Fruit fly (Drosophila melanogaster): ENCODE results near the gene Ulp1.

Ulp1 gene

DNA sequence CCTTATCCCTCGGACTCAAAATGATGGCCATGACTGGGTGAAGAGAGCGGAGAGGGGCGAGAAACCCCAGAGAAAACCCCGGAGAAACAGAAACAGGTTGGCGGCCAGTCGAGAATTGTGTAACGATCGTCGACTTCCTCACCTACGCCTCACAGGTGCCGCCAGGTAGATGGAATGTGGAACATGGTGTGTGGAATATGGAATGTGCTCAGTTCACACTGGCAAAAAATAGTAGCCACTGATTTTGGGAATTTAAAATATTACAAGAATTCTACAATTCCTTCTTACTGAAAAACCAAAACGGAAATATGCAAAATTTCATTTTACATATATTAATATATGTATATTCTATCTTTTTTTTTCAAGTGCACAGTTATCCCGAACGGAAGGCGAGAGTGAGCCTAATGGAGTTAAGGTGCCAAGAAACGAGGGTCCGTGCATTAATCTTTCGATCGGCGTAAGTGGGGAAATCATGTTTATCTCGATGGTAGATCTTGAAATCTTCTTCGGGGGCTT lies 52.0 kb downstream of the Ulp1 start (continued):
- TF ChIP-seq Spps (tag; optimal IDR thresholded peaks at IDR 0.05) (peak; percentile 90), pzg (GFP tag; optimal IDR thresholded peaks at IDR 0.05) (no peak), lab (GFP tag; optimal IDR thresholded peaks at IDR 0.05) (peak; percentile 82), hb (GFP tag; IDR thresholded peaks at IDR 0.05; ENCODE audit: partially characterized antibody) (no peak), CG10209 (GFP tag; optimal IDR thresholded peaks at IDR 0.05) (peak; percentile 81), Ptx1 (GFP tag; IDR thresholded peaks at IDR 0.05) (peak; percentile 77), jigr1 (GFP tag; IDR thresholded peaks at IDR 0.05) (no peak), nerfin-1 (tag; optimal IDR thresholded peaks at IDR 0.05) (peak; percentile 79), fru (optimal IDR thresholded peaks at IDR 0.05) (no peak), Dip3 (GFP tag; optimal IDR thresholded peaks at IDR 0.05) (no peak), Elba2 (GFP tag; optimal IDR thresholded peaks at IDR 0.05) (peak; percentile 67), seq (GFP tag; IDR thresholded peaks at IDR 0.05) (no peak), CG1233 (GFP tag; optimal IDR thresholded peaks at IDR 0.05) (peak; percentile 79), CG12236 (GFP tag; optimal IDR thresholded peaks at IDR 0.05) (no peak), Xbp1 (GFP tag; optimal IDR thresholded peaks at IDR 0.05) (peak; percentile 78), Blimp-1 (GFP tag; optimal IDR thresholded peaks at IDR 0.05) (peak; percentile 95), onecut (GFP tag; IDR thresholded peaks at IDR 0.05) (peak; percentile 80), CG2678 (tag; optimal IDR thresholded peaks at IDR 0.05) (peak; percentile 85), phol (tag; optimal IDR thresholded peaks at IDR 0.05) (peak; percentile 87), disco-r (GFP tag; optimal IDR thresholded peaks at IDR 0.05) (no peak), CG18262 (tag; optimal IDR thresholded peaks at IDR 0.05) (peak; percentile 93), rib (GFP tag; IDR thresholded peaks at IDR 0.05) (peak; percentile 87), Asciz (GFP tag; optimal IDR thresholded peaks at IDR 0.05) (peak; percentile 54), nerfin-2 (GFP tag; IDR thresholded peaks at IDR 0.05; ENCODE audit: partially characterized antibody) (no peak), tio (GFP tag; optimal IDR thresholded peaks at IDR 0.05) (peak; percentile 77), CG31441 (GFP tag; IDR thresholded peaks at IDR 0.05) (peak; percentile 91), CG16863 (GFP tag; optimal IDR thresholded peaks at IDR 0.05) (peak; percentile 24), CG10959 (GFP tag; IDR thresholded peaks at IDR 0.05) (peak; percentile 92), dmrt11E (tag; optimal IDR thresholded peaks at IDR 0.05) (peak; percentile 98), chn (GFP tag; optimal IDR thresholded peaks at IDR 0.05) (peak; percentile 69), CG18764 (GFP tag; optimal IDR thresholded peaks at IDR 0.05) (peak; percentile 77), Fer1 (GFP tag; optimal IDR thresholded peaks at IDR 0.05) (peak; percentile 75), ERR (GFP tag; optimal IDR thresholded peaks at IDR 0.05) (no peak), CG17612 (GFP tag; IDR thresholded peaks at IDR 0.05) (peak; percentile 51; the same call in 1 of the 2 replicates), CG10979 (tag; optimal IDR thresholded peaks at IDR 0.05) (peak; percentile 93), da (GFP tag; optimal IDR thresholded peaks at IDR 0.05) (no peak), CG15269 (tag; optimal IDR thresholded peaks at IDR 0.05) (peak; percentile 60), stwl (tag; optimal IDR thresholded peaks at IDR 0.05) (peak; percentile 63), CG1024 (GFP tag; IDR thresholded peaks at IDR 0.05) (peak; percentile 52), CG6791 (GFP tag; IDR thresholded peaks at IDR 0.05; ENCODE audit: partially characterized antibody) (peak; percentile 40; the same call in 2 of the 3 replicates), CG12942 (GFP tag; optimal IDR thresholded peaks at IDR 0.05) (peak; percentile 48), trem (tag; optimal IDR thresholded peaks at IDR 0.05) (peak; percentile 81), CG6272 (GFP tag; IDR thresholded peaks at IDR 0.05) (peak; percentile 72), bsh (GFP tag; optimal IDR thresholded peaks at IDR 0.05) (peak; percentile 57 to 89), pum (GFP tag; optimal IDR thresholded peaks at IDR 0.05) (no peak), CG17359 (tag; optimal IDR thresholded peaks at IDR 0.05) (peak; percentile 73), corto (GFP tag; optimal IDR thresholded peaks at IDR 0.05) (peak; percentile 55), CG1792 (GFP tag; optimal IDR thresholded peaks at IDR 0.05) (no peak), HLH54F (GFP tag; optimal IDR thresholded peaks at IDR 0.05) (no peak), CG1832 (GFP tag; optimal IDR thresholded peaks at IDR 0.05) (no peak)

Data from whole organism, embryonic.